Fruit fly (Drosophila melanogaster) whole organism, embryonic: ENCODE measurements around the gene CG7519.
A peak's percentile ranks its signal among the peaks of the same experiment; 100 is the strongest.

Experiments
- Asciz ChIP-seq: fragments of 200-800 bp; sonication (Bioruptor generic); optimal IDR thresholded peaks from 2 replicates; lab custom pipeline; 2017; ENCODE audit warnings: missing biosample characterization, mild to moderate bottlenecking, missing genetic modification characterization, missing genetic modification reagents
- Bdp1 ChIP-seq: fragments of 200-800 bp; sonication (Bioruptor generic); optimal IDR thresholded peaks from 3 replicates; lab custom pipeline; 2016; ENCODE audit warnings: missing biosample characterization, missing genetic modification characterization
- CG10321 ChIP-seq: fragments of 200-800 bp; sonication (Bioruptor generic); IDR thresholded peaks from 2 replicates; pipeline ENCODE4 v1.3.6; 2022; ENCODE audit warnings: missing biosample characterization, missing genetic modification characterization
- CG10431 ChIP-seq: fragments of 200-800 bp; sonication (Bioruptor generic); optimal IDR thresholded peaks from 3 replicates; lab custom pipeline; 2018; ENCODE audit warnings: missing biosample characterization, mild to moderate bottlenecking, missing genetic modification characterization
- CG12071 ChIP-seq: fragments of 200-800 bp; sonication (Bioruptor generic); optimal IDR thresholded peaks from 3 replicates; lab custom pipeline; 2018; ENCODE audit warnings: missing biosample characterization, mild to moderate bottlenecking, missing genetic modification characterization
- CG12391 ChIP-seq: fragments of 200-800 bp; sonication (Bioruptor generic); optimal IDR thresholded peaks from 3 replicates; lab custom pipeline; 2018; ENCODE audit warnings: missing biosample characterization, mild to moderate bottlenecking, missing genetic modification characterization, moderate library complexity
- CG13894 ChIP-seq: fragments of 200-800 bp; sonication (Bioruptor generic); optimal IDR thresholded peaks from 3 replicates; lab custom pipeline; 2018; ENCODE audit warnings: missing biosample characterization, mild to moderate bottlenecking, missing genetic modification characterization, moderate library complexity
- CG14014 ChIP-seq: fragments of 200-800 bp; sonication (Bioruptor generic); IDR thresholded peaks from 2 replicates; pipeline ENCODE4 v1.3.6; 2022; ENCODE audit warnings: missing biosample characterization, missing genetic modification characterization
- CG15514 ChIP-seq: fragments of 200-800 bp; sonication (Bioruptor generic); optimal IDR thresholded peaks from 3 replicates; lab custom pipeline; 2017; ENCODE audit warnings: missing biosample characterization, missing genetic modification characterization, mild to moderate bottlenecking, moderate library complexity, missing genetic modification reagents
- CG2875 ChIP-seq: fragments of 200-800 bp; sonication (Bioruptor generic); optimal IDR thresholded peaks from 2 replicates; lab custom pipeline; 2017; ENCODE audit warnings: missing biosample characterization, mild to moderate bottlenecking, missing genetic modification characterization, missing genetic modification reagents
- CG30403 ChIP-seq: fragments of 200-800 bp; sonication (Bioruptor generic); optimal IDR thresholded peaks from 3 replicates; lab custom pipeline; 2016; ENCODE audit warnings: missing biosample characterization, missing genetic modification characterization
- CG3065 ChIP-seq: fragments of 200-800 bp; sonication (Bioruptor generic); optimal IDR thresholded peaks from 2 replicates; lab custom pipeline; 2016; ENCODE audit warnings: missing biosample characterization, missing genetic modification characterization
- CG33557 ChIP-seq: fragments of 200-800 bp; sonication (Bioruptor generic); optimal IDR thresholded peaks from 2 replicates; lab custom pipeline; 2019; ENCODE audit warnings: missing biosample characterization, mild to moderate bottlenecking, missing genetic modification characterization, moderate library complexity
- CG3726 ChIP-seq: fragments of 200-800 bp; sonication (Bioruptor generic); IDR thresholded peaks from 3 replicates; pipeline ENCODE4, ENCODE4 v1.3.6; 2022; ENCODE audit warnings: missing biosample characterization, missing genetic modification characterization
- CG4328 ChIP-seq: fragments of 200-800 bp; sonication (Bioruptor generic); optimal IDR thresholded peaks from 3 replicates; lab custom pipeline; 2017; ENCODE audit warnings: missing biosample characterization, missing genetic modification reagents, missing genetic modification characterization
- CG4404 ChIP-seq: fragments of 200-800 bp; sonication (Bioruptor generic); IDR thresholded peaks from 2 replicates; pipeline ENCODE4 v1.3.6; 2022; ENCODE audit warnings: missing biosample characterization, missing genetic modification characterization
- CG4617 ChIP-seq: fragments of 200-800 bp; sonication (Bioruptor generic); optimal IDR thresholded peaks from 3 replicates; lab custom pipeline; 2016; ENCODE audit warnings: missing biosample characterization, missing genetic modification characterization, borderline replicate concordance
- CG4820 ChIP-seq: fragments of 200-800 bp; sonication (Bioruptor generic); optimal IDR thresholded peaks from 3 replicates; lab custom pipeline; 2016; ENCODE audit warnings: missing biosample characterization, missing genetic modification characterization
- CG6175 ChIP-seq: fragments of 200-800 bp; sonication (Bioruptor generic); IDR thresholded peaks from 3 replicates; pipeline ENCODE4 v1.3.6; 2022; ENCODE audit warnings: missing biosample characterization, missing genetic modification characterization
- CG7357 ChIP-seq: fragments of 200-800 bp; sonication (Bioruptor generic); IDR thresholded peaks from 3 replicates; pipeline ENCODE4 v1.3.6; 2022; ENCODE audit warnings: missing biosample characterization, missing genetic modification characterization
- CG7928 ChIP-seq: fragments of 200-800 bp; sonication (Bioruptor generic); optimal IDR thresholded peaks from 2 replicates; lab custom pipeline; 2017; ENCODE audit warnings: missing biosample characterization, mild to moderate bottlenecking, missing genetic modification characterization
- Camta ChIP-seq: fragments of 200-800 bp; sonication (Bioruptor generic); optimal IDR thresholded peaks from 2 replicates; lab custom pipeline; 2016; ENCODE audit warnings: missing biosample characterization, missing genetic modification characterization
- Eip74EF ChIP-seq, 2 experiments: fragments of 200-800 bp in 1 of 2; fragments of >200 bp in 1 of 2; sonication (Bioruptor generic) in 1 of 2; optimal IDR thresholded peaks; 2 replicates each; lab custom pipeline; 2017 to 2019; ENCODE audit warnings: missing biosample characterization in 2 of 2, missing genetic modification characterization in 2 of 2, mild to moderate bottlenecking in 1 of 2, moderate library complexity in 1 of 2
- Ets97D ChIP-seq: fragments of 200-800 bp; sonication (Bioruptor generic); optimal IDR thresholded peaks from 3 replicates; lab custom pipeline; 2016; ENCODE audit warnings: missing biosample characterization, missing genetic modification characterization
- Hsf ChIP-seq: fragments of 200-800 bp; sonication (Bioruptor generic); optimal IDR thresholded peaks from 3 replicates; lab custom pipeline; 2016; ENCODE audit warnings: missing biosample characterization, missing genetic modification characterization
- Jarid2 ChIP-seq: fragments of 200-800 bp; sonication (Bioruptor generic); optimal IDR thresholded peaks from 3 replicates; lab custom pipeline; 2017; ENCODE audit warnings: mild to moderate bottlenecking, missing biosample characterization, missing genetic modification reagents, missing genetic modification characterization
- NfI ChIP-seq: fragments of 200-800 bp; sonication (Bioruptor generic); optimal IDR thresholded peaks from 3 replicates; lab custom pipeline; 2018; ENCODE audit warnings: missing biosample characterization, mild to moderate bottlenecking, missing genetic modification characterization, moderate library complexity
- Sin3A ChIP-seq: fragments of >200 bp; optimal IDR thresholded peaks from 2 replicates; lab custom pipeline; 2018
- Sox102F ChIP-seq: fragments of 200-800 bp; sonication (Bioruptor generic); optimal IDR thresholded peaks from 2 replicates; lab custom pipeline; 2018; ENCODE audit warnings: missing biosample characterization, mild to moderate bottlenecking, missing genetic modification characterization, moderate library complexity
- YL-1 ChIP-seq: fragments of 200-800 bp; sonication (Bioruptor generic); optimal IDR thresholded peaks from 3 replicates; lab custom pipeline; 2017; ENCODE audit warnings: missing biosample characterization, mild to moderate bottlenecking, missing genetic modification characterization
- amos ChIP-seq: fragments of 200-800 bp; sonication (Bioruptor generic); IDR thresholded peaks from 2 replicates; pipeline ENCODE4 v1.3.6; 2022; ENCODE audit warnings: missing biosample characterization, missing genetic modification characterization; ENCODE audit not compliant: partially characterized antibody
- bigmax ChIP-seq: fragments of 200-800 bp; sonication (Bioruptor generic); optimal IDR thresholded peaks from 2 replicates; lab custom pipeline; 2018; ENCODE audit warnings: missing biosample characterization, mild to moderate bottlenecking, missing genetic modification characterization
- bsh ChIP-seq, 2 experiments: fragments of 200-800 bp; sonication (Bioruptor generic); optimal IDR thresholded peaks; 2 replicates each; lab custom pipeline; 2017 to 2018; ENCODE audit warnings: mild to moderate bottlenecking in 2 of 2, missing biosample characterization in 2 of 2, missing genetic modification characterization in 2 of 2, moderate library complexity in 1 of 2
- cg ChIP-seq: fragments of 200-800 bp; sonication (Bioruptor generic); optimal IDR thresholded peaks from 3 replicates; lab custom pipeline; 2019; ENCODE audit warnings: missing biosample characterization, mild to moderate bottlenecking, missing genetic modification characterization, moderate library complexity
- chm ChIP-seq: fragments of 200-800 bp; sonication (Bioruptor generic); IDR thresholded peaks from 2 replicates; pipeline ENCODE4 v1.3.6; 2022; ENCODE audit warnings: missing biosample characterization, missing genetic modification characterization
- crol ChIP-seq: fragments of 200-800 bp; sonication (Bioruptor generic); IDR thresholded peaks from 2 replicates; pipeline ENCODE4 v1.3.6; 2022; ENCODE audit warnings: missing biosample characterization, missing genetic modification characterization
- danr ChIP-seq: fragments of 200-800 bp; sonication (Bioruptor generic); IDR thresholded peaks from 2 replicates; pipeline ENCODE4 v1.3.6; 2022; ENCODE audit warnings: missing biosample characterization, missing genetic modification characterization
- ewg ChIP-seq: fragments of 200-800 bp; sonication (Bioruptor generic); optimal IDR thresholded peaks from 3 replicates; lab custom pipeline; 2017; ENCODE audit warnings: mild to moderate bottlenecking, missing biosample characterization, missing genetic modification reagents, missing genetic modification characterization
- hkb ChIP-seq, 2 experiments: fragments of 200-800 bp in 1 of 2; fragments of >200 bp in 1 of 2; sonication (Bioruptor generic) in 1 of 2; IDR thresholded peaks in 1 of 2; optimal IDR thresholded peaks in 1 of 2; 2 replicates each; pipeline versions ENCODE4 v1.3.6 to Lab custom; 2017 to 2022; ENCODE audit warnings: missing biosample characterization in 1 of 2, missing genetic modification characterization in 1 of 2
- run ChIP-seq: fragments of 200-800 bp; sonication (Bioruptor generic); optimal IDR thresholded peaks from 3 replicates; lab custom pipeline; 2018; ENCODE audit warnings: missing biosample characterization, mild to moderate bottlenecking, missing genetic modification characterization
- sd ChIP-seq: fragments of 200-800 bp; sonication (Bioruptor generic); optimal IDR thresholded peaks from 3 replicates; lab custom pipeline; 2018; ENCODE audit warnings: missing biosample characterization, mild to moderate bottlenecking, missing genetic modification characterization, moderate library complexity
- so ChIP-seq: fragments of 200-800 bp; sonication (Bioruptor generic); IDR thresholded peaks from 3 replicates; pipeline ENCODE4 v1.3.6; 2022; ENCODE audit warnings: missing biosample characterization, missing genetic modification characterization
- sug ChIP-seq: fragments of 200-800 bp; optimal IDR thresholded peaks from 2 replicates; lab custom pipeline; 2019; ENCODE audit warnings: missing biosample characterization, mild to moderate bottlenecking, missing genetic modification characterization, moderate library complexity
- tap ChIP-seq: fragments of 200-800 bp; optimal IDR thresholded peaks from 3 replicates; lab custom pipeline; 2019; ENCODE audit warnings: missing biosample characterization, mild to moderate bottlenecking, missing genetic modification characterization, moderate library complexity
- tgo ChIP-seq: fragments of 200-800 bp; sonication (Bioruptor generic); IDR thresholded peaks from 3 replicates; pipeline ENCODE4 v1.3.6; 2022; ENCODE audit warnings: missing biosample characterization, missing genetic modification characterization
- tll ChIP-seq, 2 experiments: fragments of 200-800 bp in 1 of 2; fragments of >200 bp in 1 of 2; sonication (Bioruptor generic) in 1 of 2; optimal IDR thresholded peaks; 2 replicates each; lab custom pipeline; 2017 to 2019; ENCODE audit warnings: missing biosample characterization in 2 of 2, missing genetic modification characterization in 2 of 2, mild to moderate bottlenecking in 1 of 2, moderate library complexity in 1 of 2
- trh ChIP-seq: fragments of 200-800 bp; sonication (Bioruptor generic); optimal IDR thresholded peaks from 2 replicates; lab custom pipeline; 2016; ENCODE audit warnings: missing biosample characterization, missing genetic modification characterization

CG7519 gene

DNA sequence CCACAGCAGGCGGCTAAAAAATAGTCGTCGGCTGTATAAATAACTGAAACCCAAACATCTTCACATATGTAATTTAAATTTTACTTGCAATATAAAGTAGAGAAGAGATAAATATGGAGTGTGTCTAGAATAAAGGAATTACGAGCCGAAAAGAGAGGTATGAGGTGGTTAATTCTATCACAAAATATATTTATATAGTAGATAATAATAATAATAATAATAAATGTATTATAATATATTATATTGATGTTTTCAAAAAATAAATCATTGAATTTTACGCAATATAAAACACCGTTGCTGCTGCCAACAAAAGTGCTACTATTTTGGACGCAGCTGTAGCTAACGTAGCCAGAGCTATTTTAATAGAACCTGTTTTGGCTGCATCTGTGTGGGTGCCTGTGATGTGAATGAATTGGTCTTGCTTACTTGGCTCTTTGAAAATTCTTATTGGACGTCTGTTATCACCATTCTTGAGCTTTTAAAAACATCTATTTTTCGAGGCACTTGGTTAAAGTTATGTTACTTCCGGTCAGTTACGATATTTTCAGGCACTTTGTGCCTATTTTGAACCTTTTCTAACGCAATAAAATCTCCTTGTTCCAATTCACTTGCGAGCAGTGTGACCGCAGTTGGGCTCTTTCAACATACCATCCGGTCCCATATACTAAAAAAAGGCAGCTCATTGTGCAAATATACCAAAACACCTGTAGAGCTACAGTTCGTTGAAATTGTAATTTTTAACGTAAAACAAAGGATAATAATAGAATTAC is 4.2 kb downstream of the CG7519 start, which contains the start of gene Hr78 (continued):
- TF ChIP-seq CG4617 (GFP tag; lab: Kevin White, UChicago) (peak; percentile 75), ewg (GFP tag; lab: Kevin White, UChicago) (peak; percentile 46), run (tag; lab: Kevin White, UChicago) (peak; percentile 78), CG2875 (peak; percentile 73), so (0 out of 3 replicates have a peak, but pooled peaks have one; percentile 54), cg (peak; percentile 86), CG4328 (GFP tag; lab: Kevin White, UChicago) (peak; percentile 77), tll (GFP tag; optimal IDR thresholded peaks at IDR 0.05; lab: Kevin White, UChicago) (no peak), sd (tag; lab: Kevin White, UChicago) (peak; percentile 83), CG7928 (GFP tag; lab: Kevin White, UChicago) (peak; percentile 22), tap (peak; percentile 69), Camta (no peak), bigmax (GFP tag; lab: Kevin White, UChicago) (no peak), CG6175 (GFP tag; lab: Robert Waterston, UW) (no peak), CG12391 (tag; lab: Kevin White, UChicago) (peak; percentile 88), CG12071 (GFP tag; lab: Kevin White, UChicago) (peak; percentile 18), trh (GFP tag; lab: Kevin White, UChicago) (peak; percentile 16), amos (GFP tag; lab: Robert Waterston, UW) (peak; percentile 18; the same call in 1 of the 2 replicates), YL-1 (GFP tag; lab: Kevin White, UChicago) (peak; percentile 81), NfI (GFP tag; lab: Kevin White, UChicago) (peak; percentile 77), CG10431 (GFP tag; lab: Kevin White, UChicago) (peak; percentile 77), CG14014 (GFP tag; lab: Robert Waterston, UW) (peak; percentile 68), Hsf (GFP tag; lab: Kevin White, UChicago) (peak; percentile 14), Ets97D (peak; percentile 63), danr (GFP tag; lab: Robert Waterston, UW) (peak; percentile 41; the same call in 1 of the 2 replicates), Sin3A (lab: Kevin White, UChicago) (peak; percentile 60), CG3726 (GFP tag; lab: Robert Waterston, UW) (no peak), sug (tag; lab: Kevin White, UChicago) (peak; percentile 52), hkb (optimal IDR thresholded peaks at IDR 0.05; lab: Kevin White, UChicago) (no peak), hkb (GFP tag; IDR thresholded peaks at IDR 0.05; lab: Robert Waterston, UW) (peak; percentile 88), CG4404 (GFP tag; lab: Robert Waterston, UW) (peak; percentile 24; the same call in 1 of the 2 replicates), CG15514 (GFP tag; lab: Kevin White, UChicago) (peak; percentile 52), chm (0 out of 2 replicates have a peak, but pooled peaks have one; percentile 29), Jarid2 (GFP tag; lab: Kevin White, UChicago) (peak; percentile 50), crol (GFP tag; lab: Robert Waterston, UW) (no peak), CG30403 (GFP tag; lab: Kevin White, UChicago) (peak; percentile 55), Bdp1 (no peak), Asciz (GFP tag; lab: Kevin White, UChicago) (peak; percentile 86), CG7357 (0 out of 3 replicates have a peak, but pooled peaks have one; percentile 52), Eip74EF (GFP tag; optimal IDR thresholded peaks at IDR 0.05; lab: Kevin White, UChicago) (peak in 1 of 2 experiments; percentile 79), tgo (GFP tag; lab: Robert Waterston, UW) (peak; percentile 60; the same call in 2 of the 3 replicates), CG33557 (GFP tag; lab: Kevin White, UChicago) (peak; percentile 67), bsh (GFP tag; optimal IDR thresholded peaks at IDR 0.05; lab: Kevin White, UChicago) (peak; percentile 80 to 81), CG13894 (no peak), CG10321 (peak; percentile 64), CG4820 (peak; percentile 41), CG3065 (GFP tag; lab: Kevin White, UChicago) (peak; percentile 24), Sox102F (GFP tag; lab: Kevin White, UChicago) (peak; percentile 81)
